Fruit fly (Drosophila melanogaster) whole organism, embryonic: ENCODE results near the gene CG4957.
A peak's percentile ranks its signal among the peaks of the same experiment; 100 is the strongest.

Experiments
- Ada2b ChIP-seq: fragments of 200-800 bp; sonication (Bioruptor generic); IDR thresholded peaks from 2 replicates; pipeline ENCODE4 v1.3.6; 2022; ENCODE audit warnings: missing biosample characterization, missing genetic modification characterization
- Atf-2 ChIP-seq: fragments of 200-800 bp; sonication (Bioruptor generic); optimal IDR thresholded peaks from 2 replicates; lab custom pipeline; 2016; ENCODE audit warnings: missing biosample characterization, missing genetic modification characterization
- B-H1 ChIP-seq: fragments of 200-800 bp; sonication (Bioruptor generic); IDR thresholded peaks from 3 replicates; pipeline ENCODE4 v1.3.6; 2022; ENCODE audit warnings: missing biosample characterization, missing genetic modification characterization
- CG10147 ChIP-seq: fragments of 200-800 bp; sonication (Bioruptor generic); optimal IDR thresholded peaks from 2 replicates; lab custom pipeline; 2019; ENCODE audit warnings: missing biosample characterization, mild to moderate bottlenecking, missing genetic modification characterization, moderate library complexity
- CG11093 ChIP-seq: fragments of 200-800 bp; sonication (Bioruptor generic); IDR thresholded peaks from 3 replicates; pipeline ENCODE4 v1.3.6; 2022; ENCODE audit warnings: missing biosample characterization, missing genetic modification characterization
- CG12659 ChIP-seq: fragments of 200-800 bp; sonication (Bioruptor generic); optimal IDR thresholded peaks from 3 replicates; lab custom pipeline; 2017; ENCODE audit warnings: mild to moderate bottlenecking, missing biosample characterization, missing genetic modification reagents, missing genetic modification characterization
- CG12769 ChIP-seq: fragments of 200-800 bp; sonication (Bioruptor generic); optimal IDR thresholded peaks from 2 replicates; lab custom pipeline; 2019; ENCODE audit warnings: missing biosample characterization, mild to moderate bottlenecking, missing genetic modification characterization, moderate library complexity
- CG16863 ChIP-seq: fragments of 200-800 bp; sonication (Bioruptor generic); optimal IDR thresholded peaks from 3 replicates; lab custom pipeline; 2016; ENCODE audit warnings: missing biosample characterization, missing genetic modification characterization
- CG17385 ChIP-seq: fragments of 200-800 bp; sonication (Bioruptor generic); optimal IDR thresholded peaks from 3 replicates; lab custom pipeline; 2018; ENCODE audit warnings: missing biosample characterization, mild to moderate bottlenecking, missing genetic modification characterization
- CG31365 ChIP-seq: fragments of 200-800 bp; sonication (Bioruptor generic); optimal IDR thresholded peaks from 2 replicates; lab custom pipeline; 2018; ENCODE audit warnings: missing biosample characterization, mild to moderate bottlenecking, missing genetic modification characterization
- CG31388 ChIP-seq: fragments of 200-800 bp; sonication (Bioruptor generic); optimal IDR thresholded peaks from 2 replicates; lab custom pipeline; 2016; ENCODE audit warnings: missing biosample characterization, missing genetic modification characterization
- CG31441 ChIP-seq: fragments of 200-800 bp; sonication (Bioruptor generic); IDR thresholded peaks from 2 replicates; pipeline ENCODE4 v1.3.6; 2022; ENCODE audit warnings: missing biosample characterization, missing genetic modification characterization
- CG3163 ChIP-seq: fragments of 200-800 bp; sonication (Bioruptor generic); optimal IDR thresholded peaks from 3 replicates; lab custom pipeline; 2016; ENCODE audit warnings: missing biosample characterization, missing genetic modification characterization
- CG3281 ChIP-seq: fragments of 200-800 bp; sonication (Bioruptor generic); optimal IDR thresholded peaks from 3 replicates; lab custom pipeline; 2017; ENCODE audit warnings: missing biosample characterization, mild to moderate bottlenecking, missing genetic modification characterization
- CG33213 ChIP-seq: fragments of 200-800 bp; sonication (Bioruptor generic); optimal IDR thresholded peaks from 3 replicates; lab custom pipeline; 2016; ENCODE audit warnings: missing biosample characterization, missing genetic modification characterization
- CG42726 ChIP-seq: fragments of 200-800 bp; sonication (Bioruptor generic); IDR thresholded peaks from 2 replicates; pipeline ENCODE4 v1.3.6; 2022; ENCODE audit warnings: missing biosample characterization, missing genetic modification characterization; ENCODE audit not compliant: partially characterized antibody
- CG4730 ChIP-seq: fragments of 200-800 bp; sonication (Bioruptor generic); IDR thresholded peaks from 2 replicates; pipeline ENCODE4 v1.3.6; 2022; ENCODE audit warnings: missing biosample characterization, missing genetic modification characterization
- CG5245 ChIP-seq: fragments of 200-800 bp; sonication (Bioruptor generic); optimal IDR thresholded peaks from 3 replicates; lab custom pipeline; 2016; ENCODE audit warnings: missing biosample characterization, missing genetic modification characterization
- CG6175 ChIP-seq: fragments of 200-800 bp; sonication (Bioruptor generic); IDR thresholded peaks from 3 replicates; pipeline ENCODE4 v1.3.6; 2022; ENCODE audit warnings: missing biosample characterization, missing genetic modification characterization
- CG6683 ChIP-seq: fragments of 200-800 bp; sonication (Bioruptor generic); optimal IDR thresholded peaks from 2 replicates; lab custom pipeline; 2017; ENCODE audit warnings: missing biosample characterization, mild to moderate bottlenecking, missing genetic modification characterization, missing genetic modification reagents
- CG6813 ChIP-seq: fragments of 200-800 bp; sonication (Bioruptor generic); optimal IDR thresholded peaks from 2 replicates; lab custom pipeline; 2017; ENCODE audit warnings: missing biosample characterization, missing genetic modification characterization, mild to moderate bottlenecking, moderate library complexity, missing genetic modification reagents
- CG8290 ChIP-seq, 3 experiments: fragments of 200-800 bp; sonication (Bioruptor generic); optimal IDR thresholded peaks; 2 replicates each; lab custom pipeline; 2016 to 2019; ENCODE audit warnings: missing biosample characterization in 3 of 3, missing genetic modification characterization in 3 of 3, mild to moderate bottlenecking in 2 of 3, moderate library complexity in 1 of 3
- Dip2 ChIP-seq: fragments of 200-800 bp; sonication (Bioruptor generic); IDR thresholded peaks from 2 replicates; pipeline ENCODE4 v1.3.6; 2022; ENCODE audit warnings: missing biosample characterization, missing genetic modification characterization
- Dref ChIP-seq: fragments of 200-800 bp; sonication (Bioruptor generic); IDR thresholded peaks from 2 replicates; pipeline ENCODE4 v1.3.6; 2022; ENCODE audit warnings: missing biosample characterization, missing genetic modification characterization
- Drgx ChIP-seq: fragments of 200-800 bp; sonication (Bioruptor generic); IDR thresholded peaks from 2 replicates; pipeline ENCODE4 v1.3.6; 2022; ENCODE audit warnings: missing biosample characterization, missing genetic modification characterization
- Ets65A ChIP-seq: fragments of 200-800 bp; sonication (Bioruptor generic); peaks from one replicate; lab custom pipeline; 2016; ENCODE audit warnings: missing biosample characterization, missing genetic modification characterization
- Fer1 ChIP-seq: fragments of 200-800 bp; sonication (Bioruptor generic); optimal IDR thresholded peaks from 2 replicates; lab custom pipeline; 2017; ENCODE audit warnings: missing biosample characterization, mild to moderate bottlenecking, missing genetic modification characterization
- Gsc ChIP-seq: fragments of 200-800 bp; sonication (Bioruptor generic); IDR thresholded peaks from 2 replicates; pipeline ENCODE4 v1.3.6; 2022; ENCODE audit warnings: missing biosample characterization, missing genetic modification characterization
- Lpt ChIP-seq: fragments of >200 bp; optimal IDR thresholded peaks from 2 replicates; lab custom pipeline; 2018; ENCODE audit warnings: missing biosample characterization, missing genetic modification characterization
- Mes4 ChIP-seq: fragments of 200-800 bp; sonication (Bioruptor generic); optimal IDR thresholded peaks from 2 replicates; lab custom pipeline; 2016; ENCODE audit warnings: missing biosample characterization, missing genetic modification characterization
- NC2α ChIP-seq: fragments of 200-800 bp; sonication (Bioruptor generic); optimal IDR thresholded peaks from 2 replicates; lab custom pipeline; 2016; ENCODE audit warnings: missing biosample characterization, missing genetic modification characterization
- NfI ChIP-seq: fragments of 200-800 bp; sonication (Bioruptor generic); optimal IDR thresholded peaks from 3 replicates; lab custom pipeline; 2018; ENCODE audit warnings: missing biosample characterization, mild to moderate bottlenecking, missing genetic modification characterization, moderate library complexity
- Ravus ChIP-seq: fragments of 200-800 bp; sonication (Bioruptor generic); IDR thresholded peaks from 2 replicates; pipeline ENCODE4 v1.3.6; 2022; ENCODE audit warnings: missing biosample characterization, missing genetic modification characterization
- Rx ChIP-seq: fragments of 200-800 bp; sonication (Bioruptor generic); IDR thresholded peaks from 2 replicates; pipeline ENCODE4 v1.3.6; 2022; ENCODE audit warnings: missing biosample characterization, missing genetic modification characterization
- Sry-β ChIP-seq: fragments of 200-800 bp; sonication (Bioruptor generic); optimal IDR thresholded peaks from 2 replicates; lab custom pipeline; 2018; ENCODE audit warnings: missing biosample characterization, mild to moderate bottlenecking, missing genetic modification characterization, moderate library complexity
- Tbp ChIP-seq: fragments of >200 bp; optimal IDR thresholded peaks from 2 replicates; lab custom pipeline; 2018; ENCODE audit warnings: missing biosample characterization, missing genetic modification characterization
- ato ChIP-seq: fragments of 200-800 bp; sonication (Bioruptor generic); IDR thresholded peaks from 2 replicates; pipeline ENCODE4 v1.3.6; 2022; ENCODE audit warnings: missing biosample characterization, missing genetic modification characterization; ENCODE audit not compliant: partially characterized antibody
- az2 ChIP-seq: fragments of 200-800 bp; sonication (Bioruptor generic); optimal IDR thresholded peaks from 3 replicates; lab custom pipeline; 2016; ENCODE audit warnings: missing biosample characterization, missing genetic modification characterization
- bab2 ChIP-seq: fragments of 200-800 bp; sonication (Bioruptor generic); optimal IDR thresholded peaks from 2 replicates; lab custom pipeline; 2016; ENCODE audit warnings: missing biosample characterization, missing genetic modification characterization
- ewg ChIP-seq: fragments of 200-800 bp; sonication (Bioruptor generic); optimal IDR thresholded peaks from 3 replicates; lab custom pipeline; 2017; ENCODE audit warnings: mild to moderate bottlenecking, missing biosample characterization, missing genetic modification reagents, missing genetic modification characterization
- ham ChIP-seq: fragments of 200-800 bp; sonication (Bioruptor generic); IDR thresholded peaks from 2 replicates; pipeline ENCODE4 v1.3.6; 2022; ENCODE audit warnings: missing biosample characterization, missing genetic modification characterization
- kay ChIP-seq: fragments of 200-800 bp; sonication (Bioruptor generic); optimal IDR thresholded peaks from 2 replicates; lab custom pipeline; 2016; ENCODE audit warnings: missing biosample characterization, missing genetic modification characterization
- ken ChIP-seq: fragments of 200-800 bp; sonication (Bioruptor generic); IDR thresholded peaks from 3 replicates; pipeline ENCODE4 v1.3.6; 2022; ENCODE audit warnings: missing biosample characterization, missing genetic modification characterization
- pnt ChIP-seq: fragments of 200-800 bp; sonication (Bioruptor generic); optimal IDR thresholded peaks from 3 replicates; lab custom pipeline; 2016; ENCODE audit warnings: missing biosample characterization, missing genetic modification characterization
- psq ChIP-seq: fragments of 200-800 bp; sonication (Bioruptor generic); optimal IDR thresholded peaks from 2 replicates; lab custom pipeline; 2017; ENCODE audit warnings: missing biosample characterization, missing genetic modification characterization
- rib ChIP-seq: fragments of 200-800 bp; sonication (Bioruptor generic); IDR thresholded peaks from 2 replicates; pipeline ENCODE4 v1.3.6; 2022; ENCODE audit warnings: missing biosample characterization, missing genetic modification characterization
- sens-2 ChIP-seq: fragments of 200-800 bp; sonication (Bioruptor generic); IDR thresholded peaks from 2 replicates; pipeline ENCODE4 v1.3.6; 2022; ENCODE audit warnings: missing biosample characterization, missing genetic modification characterization
- tna ChIP-seq: fragments of 200-800 bp; sonication (Bioruptor generic); IDR thresholded peaks from 2 replicates; pipeline ENCODE4 v1.3.6; 2022; ENCODE audit warnings: missing biosample characterization, missing genetic modification characterization; ENCODE audit not compliant: partially characterized antibody
- ttk ChIP-seq: fragments of 200-800 bp; sonication (Bioruptor generic); IDR thresholded peaks from 2 replicates; pipeline ENCODE4 v2.1.2; 2022; ENCODE audit warnings: missing biosample characterization, missing genetic modification characterization
- vnd ChIP-seq: fragments of 200-800 bp; sonication (Bioruptor generic); IDR thresholded peaks from 3 replicates; pipeline ENCODE4 v1.3.6; 2022; ENCODE audit warnings: missing biosample characterization, missing genetic modification characterization; ENCODE audit not compliant: partially characterized antibody

Gene CG4957

dm6 chr2L:10220501-10221386 is 47.9 kb upstream of the CG4957 start, which contains the start of the genes Npc1a and Prosalpha6 (continued):
- no peak for TF ChIP-seq ttk
- no peak for TF ChIP-seq CG3163 (GFP tag; lab: Kevin White, UChicago)
- TF ChIP-seq Tbp = no peak
- no peak for TF ChIP-seq Gsc
- TF ChIP-seq CG33213 (GFP tag; lab: Kevin White, UChicago) = no peak
- TF ChIP-seq rib (GFP tag; lab: Robert Waterston, UW) = no peak
- no peak for TF ChIP-seq CG31388
- TF ChIP-seq pnt (GFP tag; lab: Kevin White, UChicago) = no peak
- TF ChIP-seq Fer1 (GFP tag; lab: Kevin White, UChicago) = peak; percentile 5
- TF ChIP-seq CG10147 = no peak
- TF ChIP-seq CG12769 (tag; lab: Kevin White, UChicago) = no peak
- TF ChIP-seq Dip2 (GFP tag; lab: Robert Waterston, UW) = no peak
- no peak for TF ChIP-seq CG11093 (GFP tag; lab: Robert Waterston, UW)
- TF ChIP-seq Drgx (GFP tag; lab: Robert Waterston, UW) = no peak
- TF ChIP-seq ham = no peak
- TF ChIP-seq Mes4 (GFP tag; lab: Kevin White, UChicago) = no peak
- TF ChIP-seq CG16863 = no peak
- TF ChIP-seq Dref = peak; percentile 79
- TF ChIP-seq CG5245 = no peak
- TF ChIP-seq CG42726 (GFP tag; lab: Robert Waterston, UW) = no peak
- TF ChIP-seq CG6175 (GFP tag; lab: Robert Waterston, UW) = no peak
- no peak for TF ChIP-seq kay
- peak; percentile 59; the same call in 1 of the 3 replicates for TF ChIP-seq vnd
- TF ChIP-seq Lpt (GFP tag; lab: Kevin White, UChicago) = no peak
- TF ChIP-seq Ets65A (GFP tag; lab: Kevin White, UChicago) = peak; percentile 92
- no peak for TF ChIP-seq tna
- no peak for TF ChIP-seq B-H1 (GFP tag; lab: Robert Waterston, UW)
- peak; percentile 63 for TF ChIP-seq CG12659 (GFP tag; lab: Kevin White, UChicago)
- TF ChIP-seq CG31441 (GFP tag; lab: Robert Waterston, UW) = no peak
- no peak for TF ChIP-seq Rx
- no peak for TF ChIP-seq CG6813 (GFP tag; lab: Kevin White, UChicago)
- peak; percentile 57; the same call in 1 of the 2 replicates for TF ChIP-seq ato (GFP tag; lab: Robert Waterston, UW)
- TF ChIP-seq Ada2b (GFP tag; lab: Robert Waterston, UW) = no peak
- no peak for TF ChIP-seq sens-2 (GFP tag; lab: Robert Waterston, UW)
- TF ChIP-seq ken (GFP tag; lab: Robert Waterston, UW) = no peak
- peak; percentile 46 for TF ChIP-seq Sry-β (GFP tag; lab: Kevin White, UChicago)
- TF ChIP-seq Atf-2 = no peak
- peak; percentile 25 for TF ChIP-seq NC2α
- no peak for TF ChIP-seq psq (GFP tag; lab: Kevin White, UChicago)
- no peak for TF ChIP-seq bab2 (GFP tag; lab: Kevin White, UChicago)
- peak; percentile 77 for TF ChIP-seq CG8290 (GFP tag; optimal IDR thresholded peaks at IDR 0.05; lab: Kevin White, UChicago)
- TF ChIP-seq CG8290 (tag; optimal IDR thresholded peaks at IDR 0.05; lab: Kevin White, UChicago) = peak; percentile 72 to 82
- TF ChIP-seq CG4730 (GFP tag; lab: Robert Waterston, UW) = no peak
- no peak for TF ChIP-seq ewg
- no peak for TF ChIP-seq az2 (GFP tag; lab: Kevin White, UChicago)
- TF ChIP-seq NfI (GFP tag; lab: Kevin White, UChicago) = no peak
- no peak for TF ChIP-seq CG3281 (GFP tag; lab: Kevin White, UChicago)
- peak; percentile 20 for TF ChIP-seq CG17385 (GFP tag; lab: Kevin White, UChicago)
- no peak for TF ChIP-seq CG31365 (tag; lab: Kevin White, UChicago)
- no peak for TF ChIP-seq Ravus
- no peak for TF ChIP-seq CG6683 (GFP tag; lab: Kevin White, UChicago)
